Fruit fly (Drosophila melanogaster) Kc167 (cell line): Measurements from ENCODE around the gene CG3726.

Experiments
- Myc ChIP-seq: fragments of >200 bp; optimal IDR thresholded peaks from 2 replicates; lab custom pipeline; 2017; ENCODE audit warnings: missing external identifiers
- insv ChIP-seq: fragments of >200 bp; optimal IDR thresholded peaks from 3 replicates; lab custom pipeline; 2018; ENCODE audit warnings: missing external identifiers
- psq ChIP-seq: fragments of >200 bp; optimal IDR thresholded peaks from 2 replicates; lab custom pipeline; 2017; ENCODE audit warnings: missing external identifiers
- ttk ChIP-seq: sonication (Bioruptor generic); optimal IDR thresholded peaks from 2 replicates; lab custom pipeline; 2017; ENCODE audit warnings: missing external identifiers

dm6 chrX:5969860-5970665, 53.2 kb downstream of the CG3726 start:
- no peak for TF ChIP-seq Myc
- TF ChIP-seq insv (lab: Kevin White, UChicago), result no peak
- no peak for TF ChIP-seq psq
- no peak for TF ChIP-seq ttk
